Fruit fly (Drosophila melanogaster) whole organism, embryonic: ENCODE data around the gene CG10338.

Source experiments
- HmgD ChIP-seq: fragments of 200-800 bp; sonication (Bioruptor generic); optimal IDR thresholded peaks from 3 replicates; lab custom pipeline; 2016; ENCODE audit warnings: missing biosample characterization, missing genetic modification characterization
- Hr39 ChIP-seq: fragments of >200 bp; optimal IDR thresholded peaks from 2 replicates; lab custom pipeline; 2017
- cato ChIP-seq: fragments of 200-800 bp; sonication (Bioruptor generic); optimal IDR thresholded peaks from 2 replicates; lab custom pipeline; 2016; ENCODE audit warnings: missing biosample characterization, missing genetic modification characterization, borderline replicate concordance

dm6 chr2L:18698559-18699130 lies 3.2 kb downstream of the CG10338 start, which contains the start of gene CG10341:
- TF ChIP-seq Hr39 (no peak), cato (GFP tag; lab: Kevin White, UChicago) (no peak), HmgD (GFP tag; lab: Kevin White, UChicago) (no peak)
